Fruit fly (Drosophila melanogaster) S2 (cell line): ENCODE measurements around the gene CG9281.

ENCODE experiments used
- CG8478 ChIP-seq: fragments of >200 bp; optimal IDR thresholded peaks from 2 replicates; lab custom pipeline; 2018
- CTCF ChIP-seq, 2 experiments: fragments of >200 bp; optimal IDR thresholded peaks; 2 replicates each; lab custom pipeline; 2018

DNA sequence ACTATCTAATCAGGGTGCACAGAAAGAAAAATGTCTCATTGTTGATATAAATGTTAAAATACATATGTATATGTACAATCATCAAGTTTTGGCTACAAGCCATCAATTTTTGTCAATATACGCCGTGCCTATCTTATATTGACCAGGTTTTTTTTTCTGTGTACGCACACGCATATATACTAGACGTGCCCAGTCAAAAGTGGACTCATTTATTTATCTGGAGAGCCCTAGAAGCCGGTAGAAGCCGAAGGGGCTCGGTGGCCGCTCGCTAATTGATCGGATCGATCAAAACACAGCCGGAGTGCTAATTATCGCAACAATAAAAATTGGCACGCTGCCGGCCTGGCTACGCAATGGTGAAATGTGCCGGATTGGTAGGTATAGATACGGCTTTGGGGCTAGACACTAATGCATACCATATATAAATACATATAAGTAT is 30.0 kb upstream of the CG9281 start:
- TF ChIP-seq CG8478 (lab: Kevin White, UChicago) (no peak), CTCF (optimal IDR thresholded peaks at IDR 0.05; lab: Kevin White, UChicago) (no peak)
